Worm (Caenorhabditis elegans): ENCODE measurements around the gene B0252.3.

ce11 chrII:6880067-6880466 lies 27.5 kb downstream of the B0252.3 start, which contains the start of gene C44B7.7:
- TF ChIP-seq M03D4.4 (tag; optimal IDR thresholded peaks at IDR 0.05) (no peak), ztf-11 (tag; optimal IDR thresholded peaks at IDR 0.05) (no peak), ham-2 (GFP tag; optimal IDR thresholded peaks at IDR 0.05) (no peak), snpc-4 (tag; optimal IDR thresholded peaks at IDR 0.05) (no peak), lsy-2 (tag; optimal IDR thresholded peaks at IDR 0.05) (no peak), mab-5 (tag; optimal IDR thresholded peaks at IDR 0.05) (no peak), nhr-12 (tag; optimal IDR thresholded peaks at IDR 0.05) (no peak), drap-1 (GFP tag; optimal IDR thresholded peaks at IDR 0.05) (no peak)

All from whole organism, mixed stage, embryonic.